Worm (Caenorhabditis elegans): ENCODE data around the gene F59E12.15.

F59E12.15 gene

ce11 chrII:5599326-5600044, 28.7 kb downstream of the F59E12.15 start, which contains the start of gene C17G10.10 (continued):
- TF ChIP-seq crh-2 (tag; optimal IDR thresholded peaks at IDR 0.05) (peak; percentile 69), ztf-1 (GFP tag; conservative IDR thresholded peaks at IDR 0.05) (no peak), sma-3 (GFP tag; optimal IDR thresholded peaks at IDR 0.05) (peak; percentile 87), unc-55 (GFP tag; optimal IDR thresholded peaks at IDR 0.05) (no peak), ceh-82 (tag; optimal IDR thresholded peaks at IDR 0.05) (no peak)

ce11 chrII:5596247-5596646, 31.9 kb downstream of the F59E12.15 start, which contains the start of gene C17G10.1:
C17G10.1 (plus strand) TSS chrII:5596547.
- no peak for TF ChIP-seq nhr-12 (tag; optimal IDR thresholded peaks at IDR 0.05)
- TF ChIP-seq lin-39 (tag; optimal IDR thresholded peaks at IDR 0.05), result no peak
- TF ChIP-seq lin-11 (tag; optimal IDR thresholded peaks at IDR 0.05), result no peak
- TF ChIP-seq blmp-1 (tag; optimal IDR thresholded peaks at IDR 0.05; ENCODE audit: insufficient read depth), result no peak
- no peak for TF ChIP-seq ceh-16 (tag; optimal IDR thresholded peaks at IDR 0.05)
- TF ChIP-seq alr-1 (tag; optimal IDR thresholded peaks at IDR 0.05), result no peak
- TF ChIP-seq fos-1 (tag; optimal IDR thresholded peaks at IDR 0.05), result no peak
- TF ChIP-seq lin-13 (GFP tag; optimal IDR thresholded peaks at IDR 0.05), result no peak
- TF ChIP-seq nhr-237 (tag; optimal IDR thresholded peaks at IDR 0.05), result no peak
- TF ChIP-seq ztf-4 (tag; optimal IDR thresholded peaks at IDR 0.05), result no peak
- no peak for TF ChIP-seq nhr-10 (tag; optimal IDR thresholded peaks at IDR 0.05)
- TF ChIP-seq nhr-23 (tag; optimal IDR thresholded peaks at IDR 0.05), result no peak
- no peak for TF ChIP-seq ztf-11 (tag; optimal IDR thresholded peaks at IDR 0.05)
- no peak for TF ChIP-seq sem-4 (tag; optimal IDR thresholded peaks at IDR 0.05)
- no peak for TF ChIP-seq nhr-21 (tag; optimal IDR thresholded peaks at IDR 0.05)
- no peak for TF ChIP-seq elt-3 (tag; optimal IDR thresholded peaks at IDR 0.05)
- no peak for TF ChIP-seq ama-1 (optimal IDR thresholded peaks at IDR 0.05)
- no peak for TF ChIP-seq skn-1 (tag; optimal IDR thresholded peaks at IDR 0.05)
- TF ChIP-seq lsy-2 (tag; optimal IDR thresholded peaks at IDR 0.05), result no peak

- peak; percentile 28 for TF ChIP-seq crh-2 (tag; optimal IDR thresholded peaks at IDR 0.05)
- TF ChIP-seq nhr-11 (tag; optimal IDR thresholded peaks at IDR 0.05), result no peak
- peak; percentile 4 for TF ChIP-seq F13H6.1 (tag; optimal IDR thresholded peaks at IDR 0.05)
- no peak for TF ChIP-seq ztf-11 (tag; optimal IDR thresholded peaks at IDR 0.05)
- no peak for TF ChIP-seq egl-27 (tag; optimal IDR thresholded peaks at IDR 0.05)
- TF ChIP-seq nhr-129 (tag; optimal IDR thresholded peaks at IDR 0.05), result peak; percentile 27
- no peak for TF ChIP-seq dmd-4 (tag; optimal IDR thresholded peaks at IDR 0.05)
- TF ChIP-seq mbf-1 (tag; optimal IDR thresholded peaks at IDR 0.05), result no peak
- no peak for TF ChIP-seq ama-1 (optimal IDR thresholded peaks at IDR 0.05)
- TF ChIP-seq sem-4 (tag; optimal IDR thresholded peaks at IDR 0.05), result no peak
- TF ChIP-seq elt-3 (tag; optimal IDR thresholded peaks at IDR 0.05), result no peak
- no peak for TF ChIP-seq lin-39 (tag; optimal IDR thresholded peaks at IDR 0.05)
- TF ChIP-seq R02D3.7 (tag; optimal IDR thresholded peaks at IDR 0.05), result no peak
- no peak for TF ChIP-seq ZK546.5 (tag; optimal IDR thresholded peaks at IDR 0.05)
- TF ChIP-seq sma-3 (GFP tag; optimal IDR thresholded peaks at IDR 0.05), result peak; percentile 20
- no peak for TF ChIP-seq blmp-1 (tag; optimal IDR thresholded peaks at IDR 0.05; ENCODE audit: insufficient read depth)
- no peak for TF ChIP-seq sma-9 (GFP tag; optimal IDR thresholded peaks at IDR 0.05)
- TF ChIP-seq sma-9 (tag; optimal IDR thresholded peaks at IDR 0.05), result no peak
- TF ChIP-seq mdl-1 (tag; optimal IDR thresholded peaks at IDR 0.05), result no peak
- peak; percentile 25 for TF ChIP-seq fos-1 (tag; optimal IDR thresholded peaks at IDR 0.05)
- TF ChIP-seq unc-39 (tag; optimal IDR thresholded peaks at IDR 0.05), result no peak
- TF ChIP-seq peb-1 (tag; optimal IDR thresholded peaks at IDR 0.05), result no peak
- TF ChIP-seq nhr-21 (tag; optimal IDR thresholded peaks at IDR 0.05), result no peak
- no peak for TF ChIP-seq nhr-6 (tag; optimal IDR thresholded peaks at IDR 0.05)
- TF ChIP-seq lin-11 (tag; optimal IDR thresholded peaks at IDR 0.05), result no peak
- TF ChIP-seq ceh-16 (tag; optimal IDR thresholded peaks at IDR 0.05), result no peak
- no peak for TF ChIP-seq Y55F3AM.14 (GFP tag; optimal IDR thresholded peaks at IDR 0.05)
- TF ChIP-seq nhr-23 (tag; optimal IDR thresholded peaks at IDR 0.05), result no peak
- TF ChIP-seq lin-13 (GFP tag; optimal IDR thresholded peaks at IDR 0.05), result peak; percentile 27
- TF ChIP-seq nhr-10 (tag; optimal IDR thresholded peaks at IDR 0.05), result no peak
- no peak for TF ChIP-seq skn-1 (tag; optimal IDR thresholded peaks at IDR 0.05)
- no peak for TF ChIP-seq elt-1 (tag; optimal IDR thresholded peaks at IDR 0.05)
- TF ChIP-seq unc-62 (GFP tag; optimal IDR thresholded peaks at IDR 0.05), result no peak
- no peak for TF ChIP-seq snpc-4 (tag; optimal IDR thresholded peaks at IDR 0.05)
- no peak for TF ChIP-seq zag-1 (tag; optimal IDR thresholded peaks at IDR 0.05)
- TF ChIP-seq C34F6.9 (tag; optimal IDR thresholded peaks at IDR 0.05), result peak; percentile 68
- no peak for TF ChIP-seq nhr-12 (tag; optimal IDR thresholded peaks at IDR 0.05)
- no peak for TF ChIP-seq nhr-237 (tag; optimal IDR thresholded peaks at IDR 0.05)
- TF ChIP-seq nhr-25 (tag; optimal IDR thresholded peaks at IDR 0.05), result peak; percentile 22
- no peak for TF ChIP-seq ztf-1 (GFP tag; conservative IDR thresholded peaks at IDR 0.05)
- no peak for TF ChIP-seq nhr-77 (tag; optimal IDR thresholded peaks at IDR 0.05)
- TF ChIP-seq ztf-4 (tag; optimal IDR thresholded peaks at IDR 0.05), result no peak
- TF ChIP-seq ceh-82 (tag; optimal IDR thresholded peaks at IDR 0.05), result no peak
These were observed 33.9 kb downstream of the F59E12.15 start, which contains the start of gene ttc-4 for ce11 chrII:5594210-5594764. ttc-4 (plus strand) TSS chrII:5594714.

All from whole organism, L2 larva.